Worm (Caenorhabditis elegans): ENCODE data around the gene Y14H12B.2.
A peak's percentile ranks its signal among the peaks of the same experiment; 100 is the strongest.

Gene Y14H12B.2

DNA sequence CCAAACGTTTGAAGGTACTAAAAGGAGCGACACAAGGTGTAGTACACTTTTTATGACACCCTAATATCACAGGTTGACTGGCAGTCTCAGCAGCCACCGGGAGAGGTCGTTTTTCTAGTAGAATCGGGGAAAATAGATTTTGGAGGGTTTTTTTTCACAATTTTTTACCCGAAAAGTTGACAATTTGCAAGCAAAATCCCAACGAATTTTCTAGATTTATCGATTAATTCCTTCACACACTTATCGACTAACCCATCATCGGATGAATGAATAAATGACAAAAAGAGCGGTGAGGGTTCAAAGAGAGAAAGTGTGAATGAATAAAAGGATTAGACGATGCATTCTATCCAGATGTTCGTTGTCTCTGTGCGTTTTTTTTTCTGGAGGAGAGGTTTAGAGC, 22.4 kb upstream of the Y14H12B.2 start:
- TF ChIP-seq flh-1 (GFP tag; optimal IDR thresholded peaks at IDR 0.05), result no peak
- no peak for TF ChIP-seq bed-3 (GFP tag; optimal IDR thresholded peaks at IDR 0.05)
- no peak for TF ChIP-seq elt-3 (tag; optimal IDR thresholded peaks at IDR 0.05)
- TF ChIP-seq lsy-2 (tag; optimal IDR thresholded peaks at IDR 0.05), result no peak
- peak; percentile 35 for TF ChIP-seq ces-1 (GFP tag; optimal IDR thresholded peaks at IDR 0.05)
- TF ChIP-seq ceh-43 (GFP tag; optimal IDR thresholded peaks at IDR 0.05), result no peak
- TF ChIP-seq ceh-39 (tag; optimal IDR thresholded peaks at IDR 0.05), result peak; percentile 31
- TF ChIP-seq ham-2 (GFP tag; optimal IDR thresholded peaks at IDR 0.05), result no peak
- TF ChIP-seq snpc-4 (tag; optimal IDR thresholded peaks at IDR 0.05), result no peak

DNA sequence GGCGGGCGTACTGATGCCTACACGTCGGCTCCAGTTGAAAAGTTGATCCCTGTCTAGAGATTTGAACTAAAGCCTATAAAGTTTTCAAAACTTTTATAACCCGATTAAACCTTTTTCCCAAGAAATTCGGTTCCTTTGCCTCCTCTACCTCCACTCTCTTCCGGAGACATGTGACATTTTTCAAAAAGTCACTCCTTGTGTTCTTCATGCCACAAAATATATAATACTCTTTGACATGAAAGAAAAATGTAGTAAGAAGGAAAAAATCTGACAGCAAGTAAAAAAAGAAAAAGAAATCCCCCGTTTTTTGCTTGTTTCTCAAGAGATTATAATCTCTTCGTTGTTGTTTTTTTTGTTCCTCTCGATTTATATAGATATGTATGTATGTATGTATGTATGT, 21.3 kb upstream of the Y14H12B.2 start:
- TF ChIP-seq tbx-8 (GFP tag; optimal IDR thresholded peaks at IDR 0.05) (no peak), ceh-39 (tag; optimal IDR thresholded peaks at IDR 0.05) (no peak), sptf-1 (tag; optimal IDR thresholded peaks at IDR 0.05) (no peak), nhr-237 (tag; optimal IDR thresholded peaks at IDR 0.05) (no peak), bed-3 (GFP tag; optimal IDR thresholded peaks at IDR 0.05) (no peak), ceh-43 (GFP tag; optimal IDR thresholded peaks at IDR 0.05) (no peak), unc-39 (tag; optimal IDR thresholded peaks at IDR 0.05) (no peak), lin-32 (GFP tag; optimal IDR thresholded peaks at IDR 0.05) (no peak)

DNA sequence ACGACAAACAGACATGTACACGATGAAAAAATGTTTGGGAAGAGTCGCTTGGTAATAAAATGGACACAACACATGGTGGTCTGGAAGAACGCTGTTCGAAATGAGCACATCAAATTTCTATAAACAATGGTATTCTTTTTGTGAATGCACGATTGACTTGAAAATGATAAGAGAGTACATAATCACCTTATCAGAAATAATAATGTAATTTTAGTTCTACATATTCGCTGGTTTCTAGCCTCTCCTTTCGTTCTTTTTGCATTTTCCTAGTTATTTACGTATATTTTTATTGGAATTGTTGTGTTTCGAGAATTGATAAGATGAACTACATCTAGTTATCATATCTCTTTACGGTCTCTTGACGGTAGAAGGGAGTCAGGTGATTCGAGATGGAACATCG, 20.5 kb upstream of the Y14H12B.2 start:
- TF ChIP-seq bed-3 (GFP tag; optimal IDR thresholded peaks at IDR 0.05), result no peak
- no peak for TF ChIP-seq mls-2 (tag; optimal IDR thresholded peaks at IDR 0.05)
- no peak for TF ChIP-seq mab-5 (tag; optimal IDR thresholded peaks at IDR 0.05)
- no peak for TF ChIP-seq snpc-4 (tag; optimal IDR thresholded peaks at IDR 0.05)
- no peak for TF ChIP-seq nhr-76 (tag; optimal IDR thresholded peaks at IDR 0.05)
- TF ChIP-seq lin-13 (tag; optimal IDR thresholded peaks at IDR 0.05), result no peak
- TF ChIP-seq nhr-12 (tag; optimal IDR thresholded peaks at IDR 0.05), result no peak
- no peak for TF ChIP-seq nhr-237 (tag; optimal IDR thresholded peaks at IDR 0.05)
- no peak for TF ChIP-seq nhr-2 (tag; optimal IDR thresholded peaks at IDR 0.05)

DNA sequence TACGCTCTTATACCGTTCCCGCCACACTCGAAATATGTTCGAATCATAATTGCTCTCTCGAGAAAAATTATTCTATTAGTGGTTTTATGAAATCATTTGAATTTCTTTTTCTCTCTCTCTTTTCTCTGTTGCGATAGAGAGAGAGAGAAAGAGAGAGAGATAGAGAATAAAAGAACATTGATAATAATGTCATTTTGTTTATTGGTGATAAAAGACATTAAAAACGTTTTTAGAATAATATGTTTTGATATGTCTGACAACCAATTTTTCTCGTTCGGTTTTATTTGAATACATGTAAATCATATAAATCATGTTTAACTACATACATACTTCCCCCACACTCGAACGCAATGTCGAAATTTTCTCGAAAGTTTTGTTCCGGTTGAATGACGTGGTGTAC, 19.4 kb upstream of the Y14H12B.2 start:
- no peak for TF ChIP-seq elt-3 (tag; optimal IDR thresholded peaks at IDR 0.05)
- TF ChIP-seq ceh-39 (tag; optimal IDR thresholded peaks at IDR 0.05), result no peak
- no peak for TF ChIP-seq mep-1 (tag; optimal IDR thresholded peaks at IDR 0.05)
- no peak for TF ChIP-seq hlh-1 (tag; optimal IDR thresholded peaks at IDR 0.05)
- no peak for TF ChIP-seq nhr-12 (tag; optimal IDR thresholded peaks at IDR 0.05)
- no peak for TF ChIP-seq lin-32 (GFP tag; optimal IDR thresholded peaks at IDR 0.05)
- no peak for TF ChIP-seq pha-4 (tag; optimal IDR thresholded peaks at IDR 0.05)
- TF ChIP-seq ceh-83 (GFP tag; optimal IDR thresholded peaks at IDR 0.05), result no peak
- TF ChIP-seq lsy-2 (tag; optimal IDR thresholded peaks at IDR 0.05), result no peak
- no peak for TF ChIP-seq ces-1 (GFP tag; optimal IDR thresholded peaks at IDR 0.05)
- TF ChIP-seq M03D4.4 (tag; optimal IDR thresholded peaks at IDR 0.05), result no peak
- TF ChIP-seq sem-2 (GFP tag; optimal IDR thresholded peaks at IDR 0.05), result no peak
- TF ChIP-seq elt-1 (tag; optimal IDR thresholded peaks at IDR 0.05; ENCODE audit: borderline replicate concordance, insufficient read depth), result no peak
- TF ChIP-seq unc-62 (GFP tag; optimal IDR thresholded peaks at IDR 0.05), result no peak
- TF ChIP-seq bed-3 (GFP tag; optimal IDR thresholded peaks at IDR 0.05), result no peak
- TF ChIP-seq unc-39 (tag; optimal IDR thresholded peaks at IDR 0.05), result no peak
- no peak for TF ChIP-seq nhr-237 (tag; optimal IDR thresholded peaks at IDR 0.05)
- TF ChIP-seq drap-1 (GFP tag; optimal IDR thresholded peaks at IDR 0.05), result no peak
- TF ChIP-seq blmp-1 (tag; optimal IDR thresholded peaks at IDR 0.05), result no peak
- TF ChIP-seq ham-2 (GFP tag; optimal IDR thresholded peaks at IDR 0.05), result no peak

DNA sequence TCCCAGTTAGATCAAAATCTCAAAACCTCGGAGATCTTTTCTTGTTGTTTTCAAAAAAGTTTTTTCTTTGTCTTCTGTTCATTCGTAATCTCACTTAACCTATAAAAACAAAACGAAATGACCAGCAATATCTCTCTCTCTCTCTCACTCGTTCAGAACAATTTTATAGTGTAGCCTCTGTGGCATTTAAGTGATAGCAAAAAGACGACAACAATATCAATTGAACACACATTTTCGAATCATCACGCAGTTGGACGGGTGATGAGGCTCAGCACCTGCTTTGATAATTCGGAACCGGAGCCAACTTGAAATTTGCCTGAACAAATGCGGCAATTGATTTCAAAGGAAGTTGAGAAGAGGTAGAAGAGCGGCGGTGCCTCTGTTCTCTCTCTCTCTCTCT, 18.8 kb upstream of the Y14H12B.2 start:
- no peak for TF ChIP-seq lin-32 (GFP tag; optimal IDR thresholded peaks at IDR 0.05)
- TF ChIP-seq bed-3 (GFP tag; optimal IDR thresholded peaks at IDR 0.05), result no peak
- no peak for TF ChIP-seq tbx-8 (GFP tag; optimal IDR thresholded peaks at IDR 0.05)
- TF ChIP-seq mls-2 (tag; optimal IDR thresholded peaks at IDR 0.05), result no peak
- TF ChIP-seq ces-1 (GFP tag; optimal IDR thresholded peaks at IDR 0.05), result no peak
- TF ChIP-seq ceh-43 (GFP tag; optimal IDR thresholded peaks at IDR 0.05), result no peak
- TF ChIP-seq ceh-39 (tag; optimal IDR thresholded peaks at IDR 0.05), result no peak
- no peak for TF ChIP-seq unc-120 (tag; optimal IDR thresholded peaks at IDR 0.05; ENCODE audit: poor library complexity, severe bottlenecking)
- TF ChIP-seq unc-39 (tag; optimal IDR thresholded peaks at IDR 0.05), result no peak
- TF ChIP-seq lin-13 (tag; optimal IDR thresholded peaks at IDR 0.05), result no peak
- no peak for TF ChIP-seq drap-1 (GFP tag; optimal IDR thresholded peaks at IDR 0.05)
- TF ChIP-seq mab-5 (tag; optimal IDR thresholded peaks at IDR 0.05), result no peak

Data from whole organism, mixed stage, embryonic.